Worm (Caenorhabditis elegans) whole organism, late embryonic: Measurements from ENCODE around the gene ceh-75.

Source experiments
- ama-1 ChIP-seq: fragments of 150-350 bp; optimal IDR thresholded peaks from 2 replicates; lab custom pipeline; 2014
- ceh-9 ChIP-seq: sonication (generic microtip); optimal IDR thresholded peaks from 2 replicates; lab custom pipeline; 2016; ENCODE audit warnings: mild to moderate bottlenecking, missing genetic modification characterization, inconsistent platforms, missing compliant biosample characterization
- dmd-4 ChIP-seq: sonication (generic microtip); optimal IDR thresholded peaks from 2 replicates; lab custom pipeline; 2016; ENCODE audit warnings: borderline replicate concordance, missing genetic modification characterization, missing compliant biosample characterization
- dve-1 ChIP-seq: sonication (generic microtip); optimal IDR thresholded peaks from 2 replicates; lab custom pipeline; 2017; ENCODE audit warnings: antibody characterized with exemption, mild to moderate bottlenecking, missing genetic modification characterization, missing compliant biosample characterization
- ets-4 ChIP-seq: sonication (generic microtip); optimal IDR thresholded peaks from 2 replicates; lab custom pipeline; 2016; ENCODE audit warnings: missing genetic modification characterization, missing compliant biosample characterization
- lim-6 ChIP-seq: sonication (generic microtip); optimal IDR thresholded peaks from 2 replicates; lab custom pipeline; 2016; ENCODE audit warnings: missing genetic modification characterization, missing compliant biosample characterization
- pha-4 ChIP-seq: fragments of 150-350 bp; optimal IDR thresholded peaks from 2 replicates; lab custom pipeline; 2018; ENCODE audit warnings: missing biosample characterization, missing genetic modification reagents, missing genetic modification characterization
- ref-2 ChIP-seq: sonication (generic microtip); optimal IDR thresholded peaks from 2 replicates; lab custom pipeline; 2016; ENCODE audit warnings: missing genetic modification characterization, missing compliant biosample characterization
- rnt-1 ChIP-seq: sonication (generic microtip); optimal IDR thresholded peaks from 2 replicates; lab custom pipeline; 2016; ENCODE audit warnings: missing genetic modification characterization, missing compliant biosample characterization
- sdc-2 ChIP-seq: sonication (generic microtip); optimal IDR thresholded peaks from 2 replicates; lab custom pipeline; 2016; ENCODE audit warnings: missing genotype, missing genetic modification characterization, missing compliant biosample characterization
- sox-4 ChIP-seq: sonication (generic microtip); optimal IDR thresholded peaks from 2 replicates; lab custom pipeline; 2017; ENCODE audit warnings: mild to moderate bottlenecking, missing genetic modification characterization, inconsistent platforms, missing compliant biosample characterization
- tbx-2 ChIP-seq: sonication (generic microtip); optimal IDR thresholded peaks from 2 replicates; lab custom pipeline; 2016; ENCODE audit warnings: missing genetic modification characterization, missing compliant biosample characterization

ce11 chrV:9889629-9890028 lies 31.5 kb upstream of the ceh-75 start, which contains the start of gene fshr-1:
- TF ChIP-seq tbx-2 (no peak), ets-4 (tag; lab: Kevin White, UChicago) (no peak), ref-2 (no peak), sox-4 (no peak), rnt-1 (no peak), ama-1 (no peak), lim-6 (tag; lab: Kevin White, UChicago) (no peak), dmd-4 (tag; lab: Kevin White, UChicago) (no peak), ceh-9 (tag; lab: Kevin White, UChicago) (no peak), sdc-2 (no peak), pha-4 (tag; lab: Kevin White, UChicago) (no peak), dve-1 (no peak)
